Worm (Caenorhabditis elegans): ENCODE measurements around the gene F40B5.2.

DNA sequence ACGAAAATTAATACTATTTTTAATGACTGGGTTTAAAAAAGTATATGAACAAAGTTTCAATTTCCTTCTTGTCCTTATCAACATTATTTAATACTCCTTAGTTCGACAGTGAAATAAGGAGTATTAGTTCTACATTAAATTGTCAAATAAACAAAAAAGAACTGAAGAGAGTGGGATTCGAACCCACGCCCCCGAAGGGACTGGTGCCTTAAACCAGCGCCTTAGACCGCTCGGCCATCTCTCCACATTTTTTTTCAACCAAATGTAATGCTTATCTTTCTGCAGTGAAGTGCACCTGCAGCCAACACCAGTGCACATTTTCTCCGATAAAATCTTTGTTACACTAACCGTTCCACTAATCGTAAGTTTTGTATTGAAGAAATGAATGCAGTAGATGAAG lies 51.6 kb downstream of the F40B5.2 start:
- TF ChIP-seq tag-97 (GFP tag; IDR thresholded peaks at IDR 0.05) = no peak
- no peak for TF ChIP-seq jun-1 (tag; optimal IDR thresholded peaks at IDR 0.05)
- TF ChIP-seq sdz-12 (GFP tag; optimal IDR thresholded peaks at IDR 0.05) = no peak
- TF ChIP-seq madf-5 (GFP tag; IDR thresholded peaks at IDR 0.05) = no peak
- no peak for TF ChIP-seq nhr-41 (GFP tag; IDR thresholded peaks at IDR 0.05)
- TF ChIP-seq nhr-28 (tag; optimal IDR thresholded peaks at IDR 0.05) = no peak

Measured in whole organism, L4 larva.